Fruit fly (Drosophila melanogaster): ENCODE data around the gene CG14785.

Gene CG14785

dm6 chrX:1470562-1470961 lies 13.7 kb upstream of the CG14785 start, which contains the start of gene pck (continued):
- TF ChIP-seq pum (GFP tag; optimal IDR thresholded peaks at IDR 0.05) (peak; percentile 65), fd3F (GFP tag; optimal IDR thresholded peaks at IDR 0.05) (no peak), Hr51 (GFP tag; optimal IDR thresholded peaks at IDR 0.05) (peak; percentile 56 to 67), jumu (GFP tag; optimal IDR thresholded peaks at IDR 0.05) (peak; percentile 50), pros (GFP tag; optimal IDR thresholded peaks at IDR 0.05) (no peak), CG6791 (GFP tag; IDR thresholded peaks at IDR 0.05; ENCODE audit: partially characterized antibody) (peak; percentile 53; the same call in 1 of the 3 replicates), sna (GFP tag; IDR thresholded peaks at IDR 0.05; ENCODE audit: partially characterized antibody) (peak; percentile 49; the same call in 1 of the 2 replicates), lov (optimal IDR thresholded peaks at IDR 0.05) (no peak), lov (GFP tag; IDR thresholded peaks at IDR 0.05) (peak; percentile 75; the same call in 1 of the 3 replicates), twi (tag; optimal IDR thresholded peaks at IDR 0.05) (no peak), hbn (GFP tag; IDR thresholded peaks at IDR 0.05; ENCODE audit: partially characterized antibody) (peak; percentile 41; the same call in 1 of the 2 replicates), pita (GFP tag; optimal IDR thresholded peaks at IDR 0.05) (no peak), CG32767 (GFP tag; IDR thresholded peaks at IDR 0.05) (peak; percentile 65), CoRest (tag; optimal IDR thresholded peaks at IDR 0.05) (peak; percentile 49), CrebB (tag; optimal IDR thresholded peaks at IDR 0.05) (no peak), zen (tag; optimal IDR thresholded peaks at IDR 0.05) (peak; percentile 45), Bgb (GFP tag; IDR thresholded peaks at IDR 0.05; ENCODE audit: partially characterized antibody) (no peak; the same call in 1 of the 2 replicates), HLH54F (GFP tag; optimal IDR thresholded peaks at IDR 0.05) (peak; percentile 53), unc-4 (GFP tag; IDR thresholded peaks at IDR 0.05; ENCODE audit: partially characterized antibody) (peak; percentile 60), btn (GFP tag; optimal IDR thresholded peaks at IDR 0.05) (peak; percentile 28), oc (tag; optimal IDR thresholded peaks at IDR 0.05) (no peak), chm (GFP tag; IDR thresholded peaks at IDR 0.05) (peak; percentile 60; the same call in 1 of the 2 replicates), MBD-R2 (GFP tag; IDR thresholded peaks at IDR 0.05) (peak; percentile 86), C15 (GFP tag; IDR thresholded peaks at IDR 0.05) (no peak), CG7556 (GFP tag; optimal IDR thresholded peaks at IDR 0.05) (peak; percentile 56), gsb-n (tag; optimal IDR thresholded peaks at IDR 0.05) (no peak), CG3995 (GFP tag; optimal IDR thresholded peaks at IDR 0.05) (no peak), CG17612 (GFP tag; IDR thresholded peaks at IDR 0.05) (no peak), CG5245 (GFP tag; optimal IDR thresholded peaks at IDR 0.05) (peak; percentile 53), tap (tag; optimal IDR thresholded peaks at IDR 0.05) (no peak), CG6683 (GFP tag; optimal IDR thresholded peaks at IDR 0.05) (no peak), H2.0 (GFP tag; IDR thresholded peaks at IDR 0.05) (peak; percentile 69; the same call in 1 of the 2 replicates), Hr39 (optimal IDR thresholded peaks at IDR 0.05) (no peak), vvl (GFP tag; IDR thresholded peaks at IDR 0.05) (peak; percentile 86), rib (GFP tag; IDR thresholded peaks at IDR 0.05) (no peak), CG8924 (tag; optimal IDR thresholded peaks at IDR 0.05) (peak; percentile 52), Abd-B (GFP tag; optimal IDR thresholded peaks at IDR 0.05) (peak; percentile 38), Dp (GFP tag; optimal IDR thresholded peaks at IDR 0.05) (peak; percentile 58), lola (GFP tag; optimal IDR thresholded peaks at IDR 0.05) (peak in 1 of 3 experiments; percentile 48), CG16815 (GFP tag; optimal IDR thresholded peaks at IDR 0.05) (peak; percentile 19), tx (GFP tag; optimal IDR thresholded peaks at IDR 0.05) (peak; percentile 32), CG2116 (GFP tag; optimal IDR thresholded peaks at IDR 0.05) (peak; percentile 78), CG16813 (GFP tag; IDR thresholded peaks at IDR 0.05; ENCODE audit: partially characterized antibody) (peak; percentile 50; the same call in 1 of the 3 replicates), CG18476 (GFP tag; optimal IDR thresholded peaks at IDR 0.05) (peak; percentile 54), Tbp (GFP tag; optimal IDR thresholded peaks at IDR 0.05) (no peak), CG17385 (GFP tag; optimal IDR thresholded peaks at IDR 0.05) (no peak), ERR (GFP tag; optimal IDR thresholded peaks at IDR 0.05) (peak; percentile 60), HmgZ (tag; optimal IDR thresholded peaks at IDR 0.05) (peak; percentile 61), CG13624 (GFP tag; optimal IDR thresholded peaks at IDR 0.05) (peak; percentile 4), Adf1 (GFP tag; IDR thresholded peaks at IDR 0.05) (peak; percentile 31; the same call in 1 of the 2 replicates)

All from whole organism, embryonic.